Fruit fly (Drosophila melanogaster): ENCODE results near the gene RpS13.

Gene RpS13

dm6 chr2L:8372248-8372647, 7.8 kb upstream of the RpS13 start (continued):
- peak; percentile 83 for TF ChIP-seq exex (tag; optimal IDR thresholded peaks at IDR 0.05)
- no peak for TF ChIP-seq bbx (GFP tag; IDR thresholded peaks at IDR 0.05; ENCODE audit: partially characterized antibody)
- TF ChIP-seq CG12391 (tag; optimal IDR thresholded peaks at IDR 0.05) = no peak
- TF ChIP-seq sug (tag; optimal IDR thresholded peaks at IDR 0.05) = peak; percentile 23
- TF ChIP-seq ham (GFP tag; IDR thresholded peaks at IDR 0.05) = no peak
- no peak for TF ChIP-seq Abd-B (GFP tag; optimal IDR thresholded peaks at IDR 0.05)
- no peak for TF ChIP-seq bowl (GFP tag; IDR thresholded peaks at IDR 0.05)
- TF ChIP-seq Adf1 (GFP tag; IDR thresholded peaks at IDR 0.05) = no peak
- no peak for TF ChIP-seq Dll (GFP tag; IDR thresholded peaks at IDR 0.05; ENCODE audit: partially characterized antibody)
- TF ChIP-seq CG10979 (tag; optimal IDR thresholded peaks at IDR 0.05) = no peak
- TF ChIP-seq repo (GFP tag; optimal IDR thresholded peaks at IDR 0.05) = no peak
- TF ChIP-seq CG33213 (GFP tag; optimal IDR thresholded peaks at IDR 0.05) = no peak
- TF ChIP-seq crol (GFP tag; IDR thresholded peaks at IDR 0.05) = no peak
- TF ChIP-seq CG15073 (GFP tag; optimal IDR thresholded peaks at IDR 0.05) = no peak
- no peak for TF ChIP-seq ro (GFP tag; IDR thresholded peaks at IDR 0.05)
- no peak for TF ChIP-seq jumu (GFP tag; optimal IDR thresholded peaks at IDR 0.05)
- no peak for TF ChIP-seq CG7963 (GFP tag; IDR thresholded peaks at IDR 0.05; ENCODE audit: partially characterized antibody)
- no peak for TF ChIP-seq Atf-2 (GFP tag; optimal IDR thresholded peaks at IDR 0.05)
- no peak for TF ChIP-seq sisA (GFP tag; IDR thresholded peaks at IDR 0.05)
- no peak for TF ChIP-seq Spps (tag; optimal IDR thresholded peaks at IDR 0.05)
- TF ChIP-seq CG2875 (GFP tag; optimal IDR thresholded peaks at IDR 0.05) = no peak
- no peak for TF ChIP-seq knrl (GFP tag; IDR thresholded peaks at IDR 0.05; ENCODE audit: partially characterized antibody)
- peak; percentile 64 for TF ChIP-seq Med (GFP tag)
- no peak for TF ChIP-seq CG14441 (GFP tag; IDR thresholded peaks at IDR 0.05)
- TF ChIP-seq C15 (GFP tag; IDR thresholded peaks at IDR 0.05) = no peak
- no peak for TF ChIP-seq CG13123 (GFP tag; optimal IDR thresholded peaks at IDR 0.05)
- TF ChIP-seq mirr (GFP tag; optimal IDR thresholded peaks at IDR 0.05) = peak; percentile 39
- TF ChIP-seq PHDP (tag; optimal IDR thresholded peaks at IDR 0.05) = no peak
- TF ChIP-seq Drgx (GFP tag; IDR thresholded peaks at IDR 0.05) = no peak
- TF ChIP-seq H2.0 (GFP tag; IDR thresholded peaks at IDR 0.05) = no peak
- no peak for TF ChIP-seq Doc2 (GFP tag; IDR thresholded peaks at IDR 0.05)
- TF ChIP-seq CG31441 (GFP tag; IDR thresholded peaks at IDR 0.05) = no peak
- no peak for TF ChIP-seq CG16863 (GFP tag; optimal IDR thresholded peaks at IDR 0.05)
- TF ChIP-seq CG4730 (GFP tag; IDR thresholded peaks at IDR 0.05) = 0 out of 2 replicates have a peak, but pooled peaks have one; percentile 17
- no peak for TF ChIP-seq da (GFP tag; optimal IDR thresholded peaks at IDR 0.05)
- no peak for TF ChIP-seq lola (GFP tag; optimal IDR thresholded peaks at IDR 0.05)
- TF ChIP-seq h (optimal IDR thresholded peaks at IDR 0.05) = no peak

- TF ChIP-seq NFAT (GFP tag; IDR thresholded peaks at IDR 0.05) (no peak), CG2712 (tag; optimal IDR thresholded peaks at IDR 0.05) (peak; percentile 29), dysf (GFP tag; IDR thresholded peaks at IDR 0.05) (0 out of 3 replicates have a peak, but pooled peaks have one; percentile 12), CG3281 (GFP tag; optimal IDR thresholded peaks at IDR 0.05) (no peak), Hey (tag; optimal IDR thresholded peaks at IDR 0.05) (no peak), CoRest (tag; optimal IDR thresholded peaks at IDR 0.05) (peak; percentile 10), CG10274 (GFP tag; optimal IDR thresholded peaks at IDR 0.05) (no peak), CG8388 (GFP tag; optimal IDR thresholded peaks at IDR 0.05) (peak; percentile 4), CG17829 (tag; optimal IDR thresholded peaks at IDR 0.05) (peak; percentile 31), Drgx (GFP tag; IDR thresholded peaks at IDR 0.05) (peak; percentile 41; the same call in 1 of the 2 replicates), CG7372 (GFP tag; IDR thresholded peaks at IDR 0.05) (no peak), Meics (GFP tag; optimal IDR thresholded peaks at IDR 0.05) (peak; percentile 48), CG6254 (GFP tag; optimal IDR thresholded peaks at IDR 0.05) (no peak), CG17361 (GFP tag; IDR thresholded peaks at IDR 0.05) (peak; percentile 56; the same call in 1 of the 3 replicates), phol (tag; optimal IDR thresholded peaks at IDR 0.05) (peak; percentile 23), PHDP (tag; optimal IDR thresholded peaks at IDR 0.05) (peak; percentile 2), ATbp (GFP tag; optimal IDR thresholded peaks at IDR 0.05) (no peak)
These were observed 7.0 kb upstream of the RpS13 start for dm6 chr2L:8371354-8371937.

All from whole organism, embryonic.